Worm (Caenorhabditis elegans) whole organism, L2 larva: ENCODE measurements around the gene B0281.3.

Source experiments
- C34F6.9 ChIP-seq: fragments of 150-350 bp; optimal IDR thresholded peaks from 2 replicates; lab custom pipeline; 2014; ENCODE audit warnings: missing biosample characterization, missing genetic modification characterization
- ama-1 ChIP-seq: fragments of 150-350 bp; optimal IDR thresholded peaks from 2 replicates; lab custom pipeline; 2018; ENCODE audit warnings: inconsistent platforms
- elt-1 ChIP-seq: fragments of 150-350 bp; optimal IDR thresholded peaks from 2 replicates; lab custom pipeline; 2014; ENCODE audit warnings: missing biosample characterization, missing genetic modification characterization
- lin-11 ChIP-seq: fragments of 150-350 bp; sonication (generic microtip); optimal IDR thresholded peaks from 2 replicates; lab custom pipeline; 2014; ENCODE audit warnings: missing biosample characterization, missing genetic modification characterization, inconsistent platforms, mixed read lengths
- lin-13 ChIP-seq: fragments of 150-350 bp; optimal IDR thresholded peaks from 2 replicates; lab custom pipeline; 2014; ENCODE audit warnings: missing biosample characterization, missing genetic modification reagents, missing genetic modification characterization
- nhr-11 ChIP-seq: fragments of 150-350 bp; optimal IDR thresholded peaks from 2 replicates; lab custom pipeline; 2014; ENCODE audit warnings: missing biosample characterization, missing genetic modification characterization
- nhr-12 ChIP-seq: fragments of 150-350 bp; optimal IDR thresholded peaks from 2 replicates; lab custom pipeline; 2014; ENCODE audit warnings: missing biosample characterization, missing genetic modification characterization
- nhr-23 ChIP-seq: fragments of 150-350 bp; optimal IDR thresholded peaks from 2 replicates; lab custom pipeline; 2014; ENCODE audit warnings: missing biosample characterization, missing genetic modification reagents, missing genetic modification characterization
- nhr-25 ChIP-seq: fragments of 150-350 bp; sonication (generic microtip); optimal IDR thresholded peaks from 3 replicates; lab custom pipeline; 2014; ENCODE audit warnings: missing biosample characterization, missing genetic modification characterization
- skn-1 ChIP-seq: sonication (generic microtip); optimal IDR thresholded peaks from 2 replicates; lab custom pipeline; 2017; ENCODE audit warnings: missing biosample characterization, missing genetic modification characterization
- snpc-4 ChIP-seq: fragments of 150-350 bp; optimal IDR thresholded peaks from 2 replicates; lab custom pipeline; 2014; ENCODE audit warnings: missing biosample characterization, missing genetic modification characterization
- zag-1 ChIP-seq: fragments of 150-350 bp; optimal IDR thresholded peaks from 2 replicates; lab custom pipeline; 2014; ENCODE audit warnings: missing biosample characterization, missing genetic modification characterization
- ztf-11 ChIP-seq: sonication (generic microtip); optimal IDR thresholded peaks from 2 replicates; lab custom pipeline; 2017; ENCODE audit warnings: missing biosample characterization, missing genetic modification characterization

DNA sequence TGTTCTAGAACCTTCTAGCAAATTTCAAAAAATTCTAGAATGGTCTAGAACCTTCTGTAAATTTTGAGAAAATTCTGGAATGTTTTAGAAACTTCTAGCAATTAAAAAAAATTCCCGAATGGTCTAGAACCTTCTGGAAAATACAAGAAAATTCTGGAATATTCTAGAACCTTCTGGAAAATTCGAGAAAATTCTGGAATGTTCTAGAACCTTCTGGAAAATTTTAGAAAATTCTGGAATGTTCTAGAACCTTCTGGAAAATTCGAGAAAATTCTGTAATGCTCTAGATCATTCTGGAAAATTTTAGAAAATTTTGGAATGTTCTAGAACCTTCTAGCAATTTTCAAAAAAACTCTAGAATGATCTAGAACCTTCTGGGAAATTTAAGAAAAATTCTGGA, 23.6 kb downstream of the B0281.3 start:
- TF ChIP-seq ztf-11 (tag; lab: Kevin White, UChicago) (no peak), snpc-4 (no peak), ama-1 (lab: Kevin White, UChicago) (no peak), nhr-23 (tag; lab: Kevin White, UChicago) (no peak), zag-1 (tag; lab: Kevin White, UChicago) (no peak), lin-11 (no peak), nhr-11 (tag; lab: Kevin White, UChicago) (no peak), skn-1 (tag; lab: Kevin White, UChicago) (no peak), lin-13 (GFP tag; lab: Kevin White, UChicago) (no peak), nhr-25 (tag; lab: Kevin White, UChicago) (no peak), nhr-12 (no peak), C34F6.9 (tag; lab: Kevin White, UChicago) (no peak), elt-1 (tag; lab: Kevin White, UChicago) (no peak)
